Fruit fly (Drosophila melanogaster) whole organism, adult: ENCODE data around the gene Hnf4.

ENCODE experiments used
- Mnt ChIP-seq: fragments of 200-800 bp; sonication (Bioruptor generic); optimal IDR thresholded peaks from 2 replicates; lab custom pipeline; 2016; ENCODE audit warnings: missing biosample characterization, mild to moderate bottlenecking, missing genetic modification characterization
- pad ChIP-seq: fragments of 200-800 bp; sonication (Bioruptor generic); optimal IDR thresholded peaks from 3 replicates; lab custom pipeline; 2017; ENCODE audit warnings: missing biosample characterization, missing genetic modification characterization, mild to moderate bottlenecking, moderate library complexity, missing genetic modification reagents

dm6 chr2L:8679712-8680111, 29.7 kb downstream of the Hnf4 start, which contains the start of gene CG9287:
- TF ChIP-seq pad (no peak), Mnt (GFP tag; lab: Kevin White, UChicago) (no peak)
